Worm (Caenorhabditis elegans) whole organism, early embryonic: ENCODE results near the gene nhr-246.

Experiments
- F13C5.2 ChIP-seq: sonication (generic microtip); optimal IDR thresholded peaks from 2 replicates; lab custom pipeline; 2017; ENCODE audit warnings: mild to moderate bottlenecking, missing genetic modification characterization, inconsistent platforms, missing compliant biosample characterization
- ama-1 ChIP-seq: fragments of 150-350 bp; optimal IDR thresholded peaks from 2 replicates; lab custom pipeline; 2014
- ceh-13 ChIP-seq: fragments of 200-800 bp; sonication (Bioruptor generic); optimal IDR thresholded peaks from 2 replicates; lab custom pipeline; 2018; ENCODE audit warnings: mild to moderate bottlenecking, missing genetic modification characterization, missing compliant biosample characterization
- ets-7 ChIP-seq: sonication (generic microtip); optimal IDR thresholded peaks from 2 replicates; lab custom pipeline; 2016; ENCODE audit warnings: missing genotype, missing genetic modification characterization, missing compliant biosample characterization
- hmg-4 ChIP-seq: fragments of 200-800 bp; sonication (Bioruptor generic); optimal IDR thresholded peaks from 2 replicates; lab custom pipeline; 2018; ENCODE audit warnings: mild to moderate bottlenecking, missing genetic modification characterization, missing compliant biosample characterization
- hnd-1 ChIP-seq: sonication (generic microtip); optimal IDR thresholded peaks from 2 replicates; lab custom pipeline; 2016; ENCODE audit warnings: missing genetic modification characterization, missing compliant biosample characterization
- scrt-1 ChIP-seq: fragments of 200-800 bp; sonication (Bioruptor generic); IDR thresholded peaks from 2 replicates; pipeline ENCODE4 v1.3.6; 2022; ENCODE audit warnings: missing genetic modification characterization, missing compliant biosample characterization

DNA sequence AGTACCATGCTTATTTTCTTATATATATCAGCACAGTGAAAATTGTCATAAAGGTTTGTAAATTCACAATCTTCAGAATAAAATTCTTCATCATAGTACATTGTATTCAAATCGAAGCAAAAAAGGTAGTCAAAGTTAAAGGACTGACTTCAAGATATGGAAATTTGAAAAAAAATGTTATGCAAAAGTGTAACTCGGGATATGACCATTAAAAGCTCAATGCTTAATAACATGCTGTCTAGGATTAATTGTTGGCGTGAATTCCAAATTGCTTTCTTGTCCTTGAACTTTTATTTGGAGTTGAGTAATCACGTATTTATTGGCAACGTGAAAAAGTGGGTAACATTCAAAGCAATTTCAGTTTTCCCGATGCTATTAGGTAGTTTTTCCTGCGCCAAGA, 41.5 kb upstream of the nhr-246 start, which contains the start of gene srw-16:
- TF ChIP-seq ama-1 (lab: Kevin White, UChicago) (no peak), scrt-1 (GFP tag; lab: Robert Waterston, UW) (no peak), ceh-13 (GFP tag; lab: Kevin White, UChicago) (no peak), hmg-4 (no peak), ets-7 (no peak), F13C5.2 (tag; lab: Kevin White, UChicago) (no peak), hnd-1 (tag; lab: Kevin White, UChicago) (no peak)
